Worm (Caenorhabditis elegans): ENCODE measurements around the gene moc-3.
A peak's percentile ranks its signal among the peaks of the same experiment; 100 is the strongest.

moc-3 gene

DNA sequence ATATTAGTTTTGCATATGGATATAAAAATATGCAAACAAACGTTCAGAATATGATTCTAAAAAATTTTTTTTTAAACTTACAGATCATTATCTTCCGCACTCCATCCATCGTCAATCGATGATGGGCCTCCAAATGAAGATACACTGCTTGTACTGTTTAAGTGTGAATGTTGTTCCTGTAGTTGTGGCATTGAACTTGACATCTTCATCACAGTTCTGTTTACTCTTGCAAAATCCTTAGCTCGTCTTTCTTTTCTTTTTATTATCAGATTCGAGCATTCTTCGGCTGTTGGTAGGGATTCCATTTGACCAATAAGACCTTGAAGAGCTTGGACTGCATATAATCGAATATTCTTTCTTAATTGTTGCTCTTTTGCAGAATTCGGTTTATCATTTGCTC, 25.3 kb upstream of the moc-3 start:
- TF ChIP-seq B0310.2 (tag; optimal IDR thresholded peaks at IDR 0.05): no peak
- TF ChIP-seq F13C5.2 (tag; optimal IDR thresholded peaks at IDR 0.05): no peak

DNA sequence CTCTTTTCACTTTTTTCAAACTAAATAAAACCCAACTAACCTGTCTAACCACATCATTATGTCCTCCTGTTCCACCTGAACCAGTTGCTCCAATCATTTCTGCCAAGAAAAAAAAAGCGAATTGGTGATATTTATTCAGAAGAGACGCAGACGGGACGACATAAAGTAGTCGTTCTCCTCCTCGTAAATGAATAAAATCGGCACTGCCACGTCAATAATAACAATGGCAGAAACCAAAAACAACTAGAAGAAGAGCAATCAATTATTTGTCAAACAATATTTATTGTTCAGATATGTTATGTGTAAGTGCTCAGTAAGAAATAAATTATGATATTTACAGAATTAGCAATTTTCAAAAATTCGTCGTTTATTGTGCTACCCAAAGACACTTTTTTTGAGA, 22.9 kb upstream of the moc-3 start, which contains the start of gene rabs-5:
TSS of gene rabs-5 (minus strand) at position 101 of the 400 bp plus-strand sequence.
- TF ChIP-seq B0310.2 (tag; optimal IDR thresholded peaks at IDR 0.05): no peak
- TF ChIP-seq hmg-4 (GFP tag; optimal IDR thresholded peaks at IDR 0.05): no peak
- no peak for TF ChIP-seq scrt-1 (GFP tag; IDR thresholded peaks at IDR 0.05)
- no peak for TF ChIP-seq tbx-11 (GFP tag; IDR thresholded peaks at IDR 0.05)
- no peak for TF ChIP-seq aly-1 (tag; optimal IDR thresholded peaks at IDR 0.05)
- no peak for TF ChIP-seq ets-7 (tag; optimal IDR thresholded peaks at IDR 0.05)
- TF ChIP-seq hmbx-1 (tag; optimal IDR thresholded peaks at IDR 0.05): no peak
- TF ChIP-seq ama-1 (optimal IDR thresholded peaks at IDR 0.05): no peak
- no peak for TF ChIP-seq tbx-37 (GFP tag; conservative IDR thresholded peaks at IDR 0.05)
- TF ChIP-seq F13C5.2 (tag; optimal IDR thresholded peaks at IDR 0.05): no peak
- TF ChIP-seq ceh-13 (GFP tag; optimal IDR thresholded peaks at IDR 0.05): no peak
- no peak for TF ChIP-seq tra-4 (tag; optimal IDR thresholded peaks at IDR 0.05)
- no peak for TF ChIP-seq flt-1 (GFP tag; IDR thresholded peaks at IDR 0.05)
- no peak for TF ChIP-seq hnd-1 (tag; optimal IDR thresholded peaks at IDR 0.05)
- no peak for TF ChIP-seq pes-1 (GFP tag; IDR thresholded peaks at IDR 0.05)

DNA sequence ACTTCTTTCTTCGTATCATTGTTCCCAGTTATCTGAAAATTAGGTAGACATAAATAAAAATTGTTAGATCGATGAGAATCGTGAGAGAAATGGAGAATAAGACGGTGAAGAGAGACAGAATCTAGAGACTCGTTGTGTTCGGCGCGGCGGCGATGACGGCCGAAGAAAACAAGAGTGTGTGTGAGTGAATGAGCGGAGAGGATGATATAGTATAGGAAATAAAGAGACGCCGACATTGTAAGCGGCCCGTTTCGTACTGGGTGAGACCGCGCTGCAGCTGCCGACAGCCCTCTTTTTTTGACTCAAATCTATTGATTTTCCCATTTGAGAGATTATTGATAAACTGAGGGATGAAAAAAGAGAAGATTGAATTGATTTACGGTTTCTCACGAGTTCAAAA, 18.2 kb upstream of the moc-3 start, which contains the start of gene Y42H9AR.4:
TSS of gene Y42H9AR.4 (minus strand) at position 32 of the 400 bp plus-strand sequence.
- TF ChIP-seq ceh-36 (tag; optimal IDR thresholded peaks at IDR 0.05) (no peak), scrt-1 (GFP tag; IDR thresholded peaks at IDR 0.05) (no peak), F13C5.2 (tag; optimal IDR thresholded peaks at IDR 0.05) (peak; percentile 27)

DNA sequence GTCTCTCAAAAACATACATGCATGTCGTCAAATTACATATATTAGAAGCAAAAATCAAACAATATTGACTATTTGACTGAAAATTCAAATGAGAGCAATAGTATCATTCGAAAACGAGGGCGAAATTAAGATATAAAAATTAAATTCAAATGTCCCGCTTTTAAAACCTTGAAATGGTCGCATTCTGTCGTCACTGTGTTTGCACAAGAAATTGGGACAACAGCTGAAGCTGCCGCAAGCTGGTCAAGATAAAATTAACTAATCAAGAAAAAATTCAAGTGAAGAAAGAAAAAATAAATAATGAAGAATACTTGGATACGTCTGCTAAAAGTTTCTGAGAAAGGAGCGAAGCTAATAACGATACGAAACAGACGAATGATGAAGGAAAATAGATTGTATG, 17.7 kb upstream of the moc-3 start:
- TF ChIP-seq hmg-4 (GFP tag; optimal IDR thresholded peaks at IDR 0.05) (no peak), B0310.2 (tag; optimal IDR thresholded peaks at IDR 0.05) (no peak), tbx-37 (GFP tag; conservative IDR thresholded peaks at IDR 0.05) (no peak), hmbx-1 (tag; optimal IDR thresholded peaks at IDR 0.05) (no peak), sea-1 (GFP tag; conservative IDR thresholded peaks at IDR 0.05) (no peak), ceh-13 (GFP tag; optimal IDR thresholded peaks at IDR 0.05) (no peak), ets-7 (tag; optimal IDR thresholded peaks at IDR 0.05) (no peak), F13C5.2 (tag; optimal IDR thresholded peaks at IDR 0.05) (no peak), flt-1 (GFP tag; IDR thresholded peaks at IDR 0.05) (no peak), aly-1 (tag; optimal IDR thresholded peaks at IDR 0.05) (no peak), scrt-1 (GFP tag; IDR thresholded peaks at IDR 0.05) (no peak), ama-1 (optimal IDR thresholded peaks at IDR 0.05) (no peak), ceh-36 (tag; optimal IDR thresholded peaks at IDR 0.05) (no peak)

DNA sequence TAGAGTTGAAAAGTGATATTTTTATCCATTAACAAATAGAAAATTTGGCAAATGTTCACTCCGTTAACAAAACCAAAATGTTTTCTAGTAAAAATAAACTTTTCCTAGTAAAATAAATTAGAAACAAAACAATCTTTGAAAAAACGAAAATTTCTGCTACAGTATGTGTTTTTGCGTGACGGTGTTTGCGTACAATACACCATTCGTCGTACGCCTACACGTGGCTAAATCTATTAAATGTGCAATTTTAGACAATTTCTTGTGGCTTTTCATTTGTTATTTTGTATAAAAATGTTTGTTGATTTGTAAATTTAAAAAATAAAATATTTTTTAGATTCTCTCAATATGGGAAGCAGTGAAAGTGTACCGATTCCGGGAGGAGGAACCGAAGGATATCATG, 17.2 kb upstream of the moc-3 start, which contains the start of gene Y42H9AR.1:
TSS of gene Y42H9AR.1 (plus strand) at position 233 of the 400 bp plus-strand sequence.
- TF ChIP-seq tra-4 (tag; optimal IDR thresholded peaks at IDR 0.05) (no peak), F13C5.2 (tag; optimal IDR thresholded peaks at IDR 0.05) (peak; percentile 3), tbx-11 (GFP tag; IDR thresholded peaks at IDR 0.05) (no peak), ets-7 (tag; optimal IDR thresholded peaks at IDR 0.05) (no peak)

DNA sequence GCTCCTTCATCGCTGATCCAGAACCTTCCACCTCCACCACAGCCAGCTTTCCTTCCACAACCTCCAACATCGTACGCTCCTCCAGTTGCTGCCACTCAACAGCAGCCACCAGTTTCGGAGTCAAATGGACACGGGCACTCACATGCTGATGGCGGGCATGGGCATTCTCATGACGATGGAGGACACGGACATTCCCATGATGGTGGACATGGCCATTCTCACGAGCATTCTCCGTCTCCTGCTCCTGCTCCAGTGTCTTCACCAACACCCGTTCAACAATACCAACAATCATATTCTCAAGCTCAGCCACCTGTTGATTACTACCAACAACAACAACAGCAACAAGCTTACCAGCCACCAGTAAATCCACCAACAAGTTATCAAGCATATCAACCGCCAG, 15.8 kb upstream of the moc-3 start:
- TF ChIP-seq flt-1 (GFP tag; IDR thresholded peaks at IDR 0.05) (no peak), hmg-4 (GFP tag; optimal IDR thresholded peaks at IDR 0.05) (no peak), tra-4 (tag; optimal IDR thresholded peaks at IDR 0.05) (no peak), sea-1 (GFP tag; conservative IDR thresholded peaks at IDR 0.05) (no peak)

DNA sequence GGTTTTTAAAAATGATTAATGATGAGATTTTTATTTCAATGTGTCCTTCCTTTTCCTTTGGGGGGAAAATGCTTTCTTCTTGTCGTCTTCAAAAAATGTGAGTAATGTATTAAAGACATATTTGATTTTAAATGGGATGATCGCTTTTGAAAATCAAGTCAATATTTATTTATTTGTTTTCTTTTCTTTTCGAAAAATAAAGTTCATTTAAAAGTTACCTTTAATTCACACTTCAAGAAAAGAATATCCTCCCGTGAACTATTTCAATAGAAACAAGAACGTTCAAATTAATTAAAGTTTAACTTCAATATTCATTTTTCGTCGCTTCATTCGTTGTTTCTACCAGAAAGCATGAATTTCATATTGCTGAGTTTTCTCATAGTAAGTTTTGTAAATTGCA, 14.9 kb upstream of the moc-3 start, which contains the start of gene irld-8:
TSS of gene irld-8 (plus strand) at position 301 of the 400 bp plus-strand sequence.
- TF ChIP-seq scrt-1 (GFP tag; IDR thresholded peaks at IDR 0.05): no peak
- TF ChIP-seq tbx-11 (GFP tag; IDR thresholded peaks at IDR 0.05): no peak
- no peak for TF ChIP-seq tbx-37 (GFP tag; conservative IDR thresholded peaks at IDR 0.05)
- no peak for TF ChIP-seq tra-4 (tag; optimal IDR thresholded peaks at IDR 0.05)
- TF ChIP-seq aly-1 (tag; optimal IDR thresholded peaks at IDR 0.05): no peak
- no peak for TF ChIP-seq ceh-36 (tag; optimal IDR thresholded peaks at IDR 0.05)
- TF ChIP-seq B0310.2 (tag; optimal IDR thresholded peaks at IDR 0.05): no peak
- no peak for TF ChIP-seq ceh-13 (GFP tag; optimal IDR thresholded peaks at IDR 0.05)
- no peak for TF ChIP-seq pes-1 (GFP tag; IDR thresholded peaks at IDR 0.05)
- no peak for TF ChIP-seq ama-1 (optimal IDR thresholded peaks at IDR 0.05)
- TF ChIP-seq hmg-4 (GFP tag; optimal IDR thresholded peaks at IDR 0.05): no peak
- no peak for TF ChIP-seq ets-7 (tag; optimal IDR thresholded peaks at IDR 0.05)
- no peak for TF ChIP-seq hnd-1 (tag; optimal IDR thresholded peaks at IDR 0.05)

DNA sequence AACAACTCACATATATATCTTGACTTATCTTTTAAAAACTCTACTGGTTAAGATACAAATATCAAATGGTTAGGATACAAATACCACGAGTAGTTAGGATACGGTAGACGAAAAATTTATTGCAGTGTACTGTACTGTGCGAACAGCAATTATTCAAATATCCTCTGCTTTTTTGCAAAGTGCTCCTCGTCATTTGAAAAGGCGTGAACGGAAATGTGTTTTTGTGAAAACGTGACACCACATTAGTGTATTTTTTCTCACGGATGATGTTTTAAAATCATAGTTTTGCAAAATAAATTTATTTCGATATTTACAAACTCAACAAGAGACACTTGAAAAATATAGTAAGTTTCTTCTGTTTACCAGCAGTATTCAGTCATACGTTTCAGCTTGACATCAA, 11.6 kb upstream of the moc-3 start, which contains the start of gene F42G8.8:
TSS of gene F42G8.8 (plus strand) at position 301 of the 400 bp plus-strand sequence.
- TF ChIP-seq B0310.2 (tag; optimal IDR thresholded peaks at IDR 0.05) (no peak), aly-1 (tag; optimal IDR thresholded peaks at IDR 0.05) (no peak), ceh-36 (tag; optimal IDR thresholded peaks at IDR 0.05) (no peak), ama-1 (optimal IDR thresholded peaks at IDR 0.05) (no peak), flt-1 (GFP tag; IDR thresholded peaks at IDR 0.05) (no peak), F13C5.2 (tag; optimal IDR thresholded peaks at IDR 0.05) (no peak), scrt-1 (GFP tag; IDR thresholded peaks at IDR 0.05) (no peak), tbx-11 (GFP tag; IDR thresholded peaks at IDR 0.05) (no peak), ets-7 (tag; optimal IDR thresholded peaks at IDR 0.05) (no peak), pes-1 (GFP tag; IDR thresholded peaks at IDR 0.05) (no peak), tra-4 (tag; optimal IDR thresholded peaks at IDR 0.05) (no peak), hmbx-1 (tag; optimal IDR thresholded peaks at IDR 0.05) (no peak), hnd-1 (tag; optimal IDR thresholded peaks at IDR 0.05) (no peak), tbx-37 (GFP tag; conservative IDR thresholded peaks at IDR 0.05) (no peak), ceh-13 (GFP tag; optimal IDR thresholded peaks at IDR 0.05) (no peak)
